Worm (Caenorhabditis elegans) whole organism, L1 larva: Measurements from ENCODE around the gene F46F5.10.

Experiments
- F16B12.6 ChIP-seq: fragments of 150-350 bp; optimal IDR thresholded peaks from 2 replicates; lab custom pipeline; 2014; ENCODE audit warnings: missing biosample characterization, missing genetic modification characterization
- ama-1 ChIP-seq: fragments of 150-350 bp; optimal IDR thresholded peaks from 2 replicates; lab custom pipeline; 2014
- ceh-82 ChIP-seq, 3 experiments: fragments of 150-350 bp in 1 of 3; sonication (generic microtip) in 2 of 3; optimal IDR thresholded peaks; 2 replicates each; lab custom pipeline; 2014 to 2017; ENCODE audit warnings: missing biosample characterization in 3 of 3, missing genetic modification characterization in 3 of 3
- efl-1 ChIP-seq, 4 experiments: fragments of 150-350 bp; optimal IDR thresholded peaks in 3 of 4; peaks in 1 of 4; 1 replicate in 1 of 4; 2 replicates in 3 of 4; lab custom pipeline; 2014; ENCODE audit warnings: missing biosample characterization in 2 of 4, missing genetic modification characterization in 2 of 4, missing genetic modification reagents in 2 of 4
- elt-3 ChIP-seq, 6 experiments: fragments of 150-350 bp in 1 of 6; sonication (generic microtip); optimal IDR thresholded peaks; 2 replicates each; lab custom pipeline; 2017 to 2018; ENCODE audit warnings: missing biosample characterization in 6 of 6, missing genetic modification characterization in 6 of 6, inconsistent platforms in 1 of 6
- ets-5 ChIP-seq: fragments of 200-800 bp; sonication (Bioruptor generic); IDR thresholded peaks from 2 replicates; pipeline ENCODE4 v1.3.6; 2022; ENCODE audit warnings: missing genetic modification characterization, missing compliant biosample characterization
- fkh-8 ChIP-seq: sonication (generic microtip); optimal IDR thresholded peaks from 2 replicates; lab custom pipeline; 2016; ENCODE audit warnings: mild to moderate bottlenecking, missing genetic modification characterization, missing compliant biosample characterization
- lin-13 ChIP-seq: fragments of 150-350 bp; optimal IDR thresholded peaks from 2 replicates; lab custom pipeline; 2014; ENCODE audit warnings: missing biosample characterization, missing genetic modification reagents, missing genetic modification characterization
- lin-15B ChIP-seq: fragments of 150-350 bp; sonication (generic microtip); optimal IDR thresholded peaks from 3 replicates; lab custom pipeline; 2014; ENCODE audit warnings: missing biosample characterization, missing genetic modification characterization
- mdl-1 ChIP-seq, 2 experiments: fragments of 150-350 bp; optimal IDR thresholded peaks; 2 replicates each; lab custom pipeline; 2014 to 2017; ENCODE audit warnings: missing biosample characterization in 2 of 2, missing genetic modification characterization in 2 of 2, inconsistent platforms in 1 of 2
- nhr-19 ChIP-seq: fragments of 200-800 bp; sonication (Bioruptor generic); conservative IDR thresholded peaks from 2 replicates; pipeline ENCODE4 v1.3.6; 2022; ENCODE audit warnings: missing genetic modification characterization, missing compliant biosample characterization
- nhr-47 ChIP-seq: sonication (generic microtip); optimal IDR thresholded peaks from 2 replicates; lab custom pipeline; 2016; ENCODE audit warnings: mild to moderate bottlenecking, missing genetic modification characterization, moderate library complexity, missing compliant biosample characterization
- snpc-4 ChIP-seq: fragments of 150-350 bp; optimal IDR thresholded peaks from 2 replicates; lab custom pipeline; 2014; ENCODE audit warnings: missing biosample characterization, missing genetic modification characterization
- xbp-1 ChIP-seq: sonication (generic microtip); optimal IDR thresholded peaks from 2 replicates; lab custom pipeline; 2016; ENCODE audit warnings: missing genetic modification characterization, missing compliant biosample characterization

Gene F46F5.10

ce11 chrII:872993-873787 lies 49.6 kb downstream of the F46F5.10 start, which contains the start of gene alg-2 (continued):
- TF ChIP-seq elt-3 (tag; optimal IDR thresholded peaks at IDR 0.05; lab: Kevin White, UChicago) (peak in 1 of 6 experiments; percentile 24), ets-5 (GFP tag; lab: Robert Waterston, UW) (no peak), lin-13 (GFP tag; lab: Kevin White, UChicago) (peak; percentile 26), efl-1 (optimal IDR thresholded peaks at IDR 0.05; lab: Kevin White, UChicago) (peak; percentile 56), efl-1 (GFP tag; optimal IDR thresholded peaks at IDR 0.05 in 1 of 2; lab: Kevin White, UChicago) (peak; percentile 67 to 95), ceh-82 (tag; optimal IDR thresholded peaks at IDR 0.05; lab: Kevin White, UChicago) (peak in 2 of 3 experiments; percentile 6 to 71), F16B12.6 (tag; lab: Kevin White, UChicago) (peak; percentile 47), snpc-4 (tag; lab: Kevin White, UChicago) (peak; percentile 40), mdl-1 (tag; optimal IDR thresholded peaks at IDR 0.05; lab: Kevin White, UChicago) (no peak), nhr-47 (tag; lab: Kevin White, UChicago) (peak; percentile 55), ama-1 (lab: Kevin White, UChicago) (no peak), nhr-19 (peak; percentile 23; the same call in 1 of the 2 replicates), lin-15B (peak; percentile 28), xbp-1 (peak; percentile 14), fkh-8 (peak; percentile 22)
